Worm (Caenorhabditis elegans): ENCODE data around the gene mdt-30.

The mdt-30 gene

ce11 chrIII:8004091-8004490 is 23.8 kb downstream of the mdt-30 start, which contains the start of gene C06G4.6:
C06G4.6 (plus strand) TSS chrIII:8004391.
- no peak for TF ChIP-seq ref-1 (GFP tag; conservative IDR thresholded peaks at IDR 0.05)
- no peak for TF ChIP-seq med-1 (GFP tag; optimal IDR thresholded peaks at IDR 0.05; ENCODE audit: insufficient read depth)
- TF ChIP-seq cog-1 (tag; optimal IDR thresholded peaks at IDR 0.05) = no peak
- no peak for TF ChIP-seq tab-1 (GFP tag; IDR thresholded peaks at IDR 0.05)
- TF ChIP-seq klf-2 (GFP tag; conservative IDR thresholded peaks at IDR 0.05) = no peak
- no peak for TF ChIP-seq T22C8.4 (GFP tag; IDR thresholded peaks at IDR 0.05)
- TF ChIP-seq flt-1 (GFP tag; IDR thresholded peaks at IDR 0.05) = no peak
- no peak for TF ChIP-seq ztf-29 (GFP tag; IDR thresholded peaks at IDR 0.05)
- TF ChIP-seq ztf-23 (GFP tag; IDR thresholded peaks at IDR 0.05) = no peak

ce11 chrIII:8001557-8001956 is 26.3 kb downstream of the mdt-30 start:
- no peak for TF ChIP-seq cog-1 (tag; optimal IDR thresholded peaks at IDR 0.05)
- no peak for TF ChIP-seq flt-1 (GFP tag; IDR thresholded peaks at IDR 0.05)
- TF ChIP-seq ztf-29 (GFP tag; IDR thresholded peaks at IDR 0.05) = no peak
- TF ChIP-seq ztf-23 (GFP tag; IDR thresholded peaks at IDR 0.05) = no peak
- no peak for TF ChIP-seq T22C8.4 (GFP tag; IDR thresholded peaks at IDR 0.05)
- TF ChIP-seq ref-1 (GFP tag; conservative IDR thresholded peaks at IDR 0.05) = no peak
- no peak for TF ChIP-seq tab-1 (GFP tag; IDR thresholded peaks at IDR 0.05)

ce11 chrIII:7997447-7998046 is 30.3 kb downstream of the mdt-30 start:
- no peak for TF ChIP-seq T22C8.4 (GFP tag; IDR thresholded peaks at IDR 0.05)
- TF ChIP-seq ztf-23 (GFP tag; IDR thresholded peaks at IDR 0.05) = no peak
- TF ChIP-seq tab-1 (GFP tag; IDR thresholded peaks at IDR 0.05) = no peak
- no peak for TF ChIP-seq med-1 (GFP tag; optimal IDR thresholded peaks at IDR 0.05; ENCODE audit: insufficient read depth)
- TF ChIP-seq cog-1 (tag; optimal IDR thresholded peaks at IDR 0.05) = no peak
- TF ChIP-seq flt-1 (GFP tag; IDR thresholded peaks at IDR 0.05) = no peak
- no peak for TF ChIP-seq ztf-29 (GFP tag; IDR thresholded peaks at IDR 0.05)
- TF ChIP-seq ref-1 (GFP tag; conservative IDR thresholded peaks at IDR 0.05) = no peak
- no peak for TF ChIP-seq klf-2 (GFP tag; conservative IDR thresholded peaks at IDR 0.05)

- TF ChIP-seq med-1 (GFP tag; optimal IDR thresholded peaks at IDR 0.05; ENCODE audit: insufficient read depth) = no peak
- no peak for TF ChIP-seq ref-1 (GFP tag; conservative IDR thresholded peaks at IDR 0.05)
- no peak for TF ChIP-seq klf-2 (GFP tag; conservative IDR thresholded peaks at IDR 0.05)
- no peak for TF ChIP-seq ztf-29 (GFP tag; IDR thresholded peaks at IDR 0.05)
- TF ChIP-seq flt-1 (GFP tag; IDR thresholded peaks at IDR 0.05) = no peak
- no peak for TF ChIP-seq tab-1 (GFP tag; IDR thresholded peaks at IDR 0.05)
- TF ChIP-seq T22C8.4 (GFP tag; IDR thresholded peaks at IDR 0.05) = no peak
- TF ChIP-seq cog-1 (tag; optimal IDR thresholded peaks at IDR 0.05) = no peak
- no peak for TF ChIP-seq ztf-23 (GFP tag; IDR thresholded peaks at IDR 0.05)
Measured at ce11 chrIII:7996353-7996752, 31.5 kb downstream of the mdt-30 start, which contains the start of gene npr-17. npr-17 (minus strand) TSS chrIII:7996453.

ce11 chrIII:7986585-7987171 is 41.2 kb downstream of the mdt-30 start, which contains the start of gene hrpk-2:
hrpk-2 (plus strand) TSS chrIII:7987121.
- TF ChIP-seq med-1 (GFP tag; optimal IDR thresholded peaks at IDR 0.05; ENCODE audit: insufficient read depth) = no peak
- no peak for TF ChIP-seq T22C8.4 (GFP tag; IDR thresholded peaks at IDR 0.05)
- no peak for TF ChIP-seq cog-1 (tag; optimal IDR thresholded peaks at IDR 0.05)
- TF ChIP-seq flt-1 (GFP tag; IDR thresholded peaks at IDR 0.05) = no peak
- TF ChIP-seq ref-1 (GFP tag; conservative IDR thresholded peaks at IDR 0.05) = no peak
- no peak for TF ChIP-seq tab-1 (GFP tag; IDR thresholded peaks at IDR 0.05)
- no peak for TF ChIP-seq klf-2 (GFP tag; conservative IDR thresholded peaks at IDR 0.05)
- TF ChIP-seq ztf-29 (GFP tag; IDR thresholded peaks at IDR 0.05) = no peak
- no peak for TF ChIP-seq ztf-23 (GFP tag; IDR thresholded peaks at IDR 0.05)

- no peak for TF ChIP-seq cog-1 (tag; optimal IDR thresholded peaks at IDR 0.05)
- no peak for TF ChIP-seq tab-1 (GFP tag; IDR thresholded peaks at IDR 0.05)
- TF ChIP-seq klf-2 (GFP tag; conservative IDR thresholded peaks at IDR 0.05) = no peak
- no peak for TF ChIP-seq ztf-29 (GFP tag; IDR thresholded peaks at IDR 0.05)
- no peak for TF ChIP-seq ztf-23 (GFP tag; IDR thresholded peaks at IDR 0.05)
- TF ChIP-seq flt-1 (GFP tag; IDR thresholded peaks at IDR 0.05) = no peak
- no peak for TF ChIP-seq ref-1 (GFP tag; conservative IDR thresholded peaks at IDR 0.05)
- TF ChIP-seq med-1 (GFP tag; optimal IDR thresholded peaks at IDR 0.05; ENCODE audit: insufficient read depth) = no peak
- TF ChIP-seq T22C8.4 (GFP tag; IDR thresholded peaks at IDR 0.05) = no peak
Measured at ce11 chrIII:7981938-7982337, 45.9 kb downstream of the mdt-30 start.

- no peak for TF ChIP-seq med-1 (GFP tag; optimal IDR thresholded peaks at IDR 0.05; ENCODE audit: insufficient read depth)
- TF ChIP-seq flt-1 (GFP tag; IDR thresholded peaks at IDR 0.05) = no peak
- TF ChIP-seq klf-2 (GFP tag; conservative IDR thresholded peaks at IDR 0.05) = no peak
- TF ChIP-seq ztf-23 (GFP tag; IDR thresholded peaks at IDR 0.05) = no peak
- TF ChIP-seq cog-1 (tag; optimal IDR thresholded peaks at IDR 0.05) = no peak
- TF ChIP-seq T22C8.4 (GFP tag; IDR thresholded peaks at IDR 0.05) = no peak
- no peak for TF ChIP-seq ref-1 (GFP tag; conservative IDR thresholded peaks at IDR 0.05)
- TF ChIP-seq ztf-29 (GFP tag; IDR thresholded peaks at IDR 0.05) = no peak
- no peak for TF ChIP-seq tab-1 (GFP tag; IDR thresholded peaks at IDR 0.05)
Measured at ce11 chrIII:7981233-7981632, 46.6 kb downstream of the mdt-30 start.

ce11 chrIII:7979659-7980058 is 48.2 kb downstream of the mdt-30 start, which contains the start of gene clp-1:
clp-1 (plus strand) TSS chrIII:7979959.
- TF ChIP-seq klf-2 (GFP tag; conservative IDR thresholded peaks at IDR 0.05) = no peak
- TF ChIP-seq cog-1 (tag; optimal IDR thresholded peaks at IDR 0.05) = no peak
- no peak for TF ChIP-seq tab-1 (GFP tag; IDR thresholded peaks at IDR 0.05)
- TF ChIP-seq T22C8.4 (GFP tag; IDR thresholded peaks at IDR 0.05) = no peak
- TF ChIP-seq ztf-23 (GFP tag; IDR thresholded peaks at IDR 0.05) = no peak
- TF ChIP-seq flt-1 (GFP tag; IDR thresholded peaks at IDR 0.05) = no peak
- no peak for TF ChIP-seq ztf-29 (GFP tag; IDR thresholded peaks at IDR 0.05)
- no peak for TF ChIP-seq med-1 (GFP tag; optimal IDR thresholded peaks at IDR 0.05; ENCODE audit: insufficient read depth)
- no peak for TF ChIP-seq ref-1 (GFP tag; conservative IDR thresholded peaks at IDR 0.05)

ce11 chrIII:7978723-7979122 is 49.1 kb downstream of the mdt-30 start:
- no peak for TF ChIP-seq tab-1 (GFP tag; IDR thresholded peaks at IDR 0.05)
- TF ChIP-seq klf-2 (GFP tag; conservative IDR thresholded peaks at IDR 0.05) = no peak
- no peak for TF ChIP-seq ztf-29 (GFP tag; IDR thresholded peaks at IDR 0.05)
- no peak for TF ChIP-seq cog-1 (tag; optimal IDR thresholded peaks at IDR 0.05)
- no peak for TF ChIP-seq ztf-23 (GFP tag; IDR thresholded peaks at IDR 0.05)
- TF ChIP-seq ref-1 (GFP tag; conservative IDR thresholded peaks at IDR 0.05) = no peak
- no peak for TF ChIP-seq T22C8.4 (GFP tag; IDR thresholded peaks at IDR 0.05)
- TF ChIP-seq flt-1 (GFP tag; IDR thresholded peaks at IDR 0.05) = no peak
- TF ChIP-seq med-1 (GFP tag; optimal IDR thresholded peaks at IDR 0.05; ENCODE audit: insufficient read depth) = no peak

Measured in whole organism, midembryonic.